Worm (Caenorhabditis elegans) whole organism, L1 larva: ENCODE data around the gene C07A4.2.
A peak's percentile ranks its signal among the peaks of the same experiment; 100 is the strongest.

Source experiments
- C16A3.4 ChIP-seq: fragments of 150-350 bp; optimal IDR thresholded peaks from 2 replicates; lab custom pipeline; 2014; ENCODE audit warnings: missing biosample characterization, missing genetic modification characterization
- blmp-1 ChIP-seq: fragments of 150-350 bp; optimal IDR thresholded peaks from 2 replicates; lab custom pipeline; 2014; ENCODE audit warnings: missing biosample characterization, missing genetic modification characterization
- ceh-8 ChIP-seq: fragments of 200-800 bp; sonication (Bioruptor generic); optimal IDR thresholded peaks from 2 replicates; lab custom pipeline; 2018; ENCODE audit warnings: mild to moderate bottlenecking, missing genetic modification characterization, moderate library complexity, missing compliant biosample characterization
- fkh-8 ChIP-seq: sonication (generic microtip); optimal IDR thresholded peaks from 2 replicates; lab custom pipeline; 2016; ENCODE audit warnings: mild to moderate bottlenecking, missing genetic modification characterization, missing compliant biosample characterization
- lin-13 ChIP-seq: fragments of 150-350 bp; optimal IDR thresholded peaks from 2 replicates; lab custom pipeline; 2014; ENCODE audit warnings: missing biosample characterization, missing genetic modification reagents, missing genetic modification characterization
- lin-39 ChIP-seq: fragments of 150-350 bp; optimal IDR thresholded peaks from 2 replicates; lab custom pipeline; 2014; ENCODE audit warnings: missing biosample characterization, missing genetic modification reagents, missing genetic modification characterization
- lsy-2 ChIP-seq, 2 experiments: fragments of 150-350 bp; optimal IDR thresholded peaks; 2 replicates each; lab custom pipeline; 2014; ENCODE audit warnings: missing biosample characterization in 2 of 2, missing genetic modification characterization in 2 of 2
- nhr-11 ChIP-seq: fragments of 150-350 bp; optimal IDR thresholded peaks from 2 replicates; lab custom pipeline; 2014; ENCODE audit warnings: missing biosample characterization, missing genetic modification characterization
- nhr-28 ChIP-seq: fragments of 150-350 bp; optimal IDR thresholded peaks from 2 replicates; lab custom pipeline; 2014; ENCODE audit warnings: missing biosample characterization, missing genetic modification characterization
- nhr-77 ChIP-seq: fragments of 150-350 bp; optimal IDR thresholded peaks from 2 replicates; lab custom pipeline; 2014; ENCODE audit warnings: missing biosample characterization, missing genetic modification characterization
- pag-3 ChIP-seq: sonication (generic microtip); optimal IDR thresholded peaks from 2 replicates; lab custom pipeline; 2017; ENCODE audit warnings: missing genetic modification characterization, mild to moderate bottlenecking, missing compliant biosample characterization, antibody characterized with exemption, borderline replicate concordance; ENCODE audit not compliant: insufficient read depth
- pax-3 ChIP-seq: fragments of 200-800 bp; sonication (Bioruptor generic); optimal IDR thresholded peaks from 2 replicates; lab custom pipeline; 2018; ENCODE audit warnings: mild to moderate bottlenecking, missing genetic modification characterization, moderate library complexity, missing compliant biosample characterization
- rnt-1 ChIP-seq: sonication (generic microtip); optimal IDR thresholded peaks from 2 replicates; lab custom pipeline; 2016; ENCODE audit warnings: mild to moderate bottlenecking, missing genetic modification characterization, moderate library complexity, missing compliant biosample characterization

ce11 chrX:10176295-10176694 is 4.3 kb downstream of the C07A4.2 start, which contains the start of gene ncs-4:
- no peak for TF ChIP-seq nhr-28 (tag; lab: Kevin White, UChicago)
- TF ChIP-seq lin-13 (GFP tag; lab: Kevin White, UChicago) = no peak
- no peak for TF ChIP-seq pax-3 (tag; lab: Kevin White, UChicago)
- no peak for TF ChIP-seq lsy-2 (tag; optimal IDR thresholded peaks at IDR 0.05; lab: Kevin White, UChicago)
- TF ChIP-seq lin-39 = peak; percentile 21
- TF ChIP-seq fkh-8 (tag; lab: Kevin White, UChicago) = no peak
- TF ChIP-seq pag-3 (tag; lab: Kevin White, UChicago) = peak; percentile 78
- TF ChIP-seq C16A3.4 (tag; lab: Kevin White, UChicago) = no peak
- TF ChIP-seq rnt-1 (tag; lab: Kevin White, UChicago) = peak; percentile 51
- TF ChIP-seq nhr-77 = no peak
- TF ChIP-seq ceh-8 (GFP tag; lab: Kevin White, UChicago) = no peak
- no peak for TF ChIP-seq nhr-11 (tag; lab: Kevin White, UChicago)
- TF ChIP-seq blmp-1 (tag; lab: Kevin White, UChicago) = peak; percentile 33
